Fruit fly (Drosophila melanogaster) whole organism: ENCODE data around the gene NK7.1.
A peak's percentile ranks its signal among the peaks of the same experiment; 100 is the strongest.

Experiments
- CG8478 ChIP-seq: fragments of >200 bp; optimal IDR thresholded peaks from 2 replicates; lab custom pipeline; 2018; ENCODE audit warnings: inconsistent platforms
- Dll ChIP-seq: fragments of >200 bp; optimal IDR thresholded peaks from 2 replicates; lab custom pipeline; 2017
- EcR ChIP-seq, 2 experiments: fragments of >200 bp; optimal IDR thresholded peaks; 2 replicates each; lab custom pipeline; 2017; ENCODE audit warnings: missing biosample characterization in 2 of 2, missing genetic modification characterization in 2 of 2, missing genetic modification reagents in 2 of 2
- pan ChIP-seq: fragments of >200 bp; optimal IDR thresholded peaks from 2 replicates; lab custom pipeline; 2017
- psq ChIP-seq: fragments of >200 bp; optimal IDR thresholded peaks from 2 replicates; lab custom pipeline; 2017
- usp ChIP-seq: fragments of >200 bp; optimal IDR thresholded peaks from 2 replicates; lab custom pipeline; 2017; ENCODE audit warnings: missing biosample characterization, missing genetic modification characterization, mixed read lengths

NK7.1 gene

DNA sequence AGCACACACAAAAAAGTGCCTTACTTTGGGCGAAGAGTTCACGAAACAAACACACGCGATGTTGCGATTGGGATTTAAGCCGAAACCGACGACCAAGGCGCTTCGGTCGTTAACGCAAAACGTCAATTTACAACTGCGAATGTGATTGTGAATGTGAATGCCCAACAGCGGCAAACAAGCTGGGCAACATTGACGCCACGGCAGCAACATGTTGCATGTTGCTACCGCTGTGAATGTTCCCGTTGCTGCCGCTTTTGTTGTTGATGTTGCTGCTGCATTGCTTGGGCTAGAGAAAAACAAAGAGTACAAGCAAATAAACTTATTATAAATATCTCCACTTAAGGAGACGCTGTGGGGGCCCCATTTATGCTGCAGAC is at the start of gene NK7.1:
NK7.1 (minus strand) TSS at position 137 of the 377 bp plus-strand sequence.
- no peak for TF ChIP-seq pan (lab: Kevin White, UChicago)
- TF ChIP-seq usp (GFP tag; lab: Kevin White, UChicago): no peak
- no peak for TF ChIP-seq psq
- TF ChIP-seq EcR (GFP tag; optimal IDR thresholded peaks at IDR 0.05; lab: Kevin White, UChicago): no peak
- TF ChIP-seq CG8478 (lab: Kevin White, UChicago): no peak
- no peak for TF ChIP-seq Dll

DNA sequence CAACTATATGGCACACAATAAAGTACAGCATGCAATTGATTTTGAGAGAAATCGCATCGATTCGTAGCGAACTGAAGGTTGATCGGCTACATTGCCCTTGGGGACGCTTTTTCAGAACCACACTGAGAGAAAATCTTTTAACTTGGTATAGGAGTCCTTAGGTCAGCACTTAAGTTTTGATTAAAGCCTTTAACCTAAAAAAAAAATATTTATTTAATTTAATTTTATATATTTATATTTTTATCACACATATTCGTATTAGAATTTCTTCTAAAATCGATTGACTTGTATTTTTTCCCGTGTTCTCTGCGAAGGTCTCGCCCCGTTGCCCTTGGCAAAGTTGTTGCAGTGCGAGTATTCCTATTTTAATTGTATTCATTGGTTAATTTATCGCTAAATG is 49.1 kb upstream of the NK7.1 start:
- TF ChIP-seq EcR (GFP tag; optimal IDR thresholded peaks at IDR 0.05; lab: Kevin White, UChicago): no peak
- no peak for TF ChIP-seq pan (lab: Kevin White, UChicago)
- no peak for TF ChIP-seq psq
- no peak for TF ChIP-seq usp (GFP tag; lab: Kevin White, UChicago)
- no peak for TF ChIP-seq Dll
- no peak for TF ChIP-seq CG8478 (lab: Kevin White, UChicago)

DNA sequence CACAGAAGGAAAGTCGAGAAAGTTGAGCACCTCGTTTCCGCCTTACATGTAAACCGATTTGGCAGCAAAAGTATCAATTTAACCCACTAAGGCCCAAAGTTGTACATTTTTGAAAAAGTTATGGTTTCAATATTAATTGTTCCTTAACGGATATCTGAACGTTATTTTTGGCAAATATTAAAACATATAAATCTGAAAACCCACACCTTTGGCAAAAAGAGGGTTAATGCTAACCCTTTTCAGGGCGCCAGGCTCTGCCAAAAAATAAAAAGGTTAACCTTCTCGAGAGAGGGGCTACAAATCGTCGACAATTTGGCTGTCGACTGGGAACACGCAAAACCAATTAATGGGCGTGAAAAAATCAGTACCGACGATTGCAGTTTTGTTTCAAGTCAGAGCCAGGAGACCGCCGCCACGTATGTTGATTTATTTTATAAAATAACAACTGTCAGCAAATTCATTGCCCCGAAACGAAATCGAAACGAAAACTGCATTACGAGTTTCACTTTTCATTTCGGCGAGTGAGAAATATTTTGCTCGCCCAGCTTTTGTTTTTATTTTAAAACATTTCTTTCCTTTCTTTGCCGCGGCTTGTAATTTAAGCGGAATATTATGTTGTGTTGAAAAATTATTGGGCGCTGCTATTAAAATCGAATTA is 46.8 kb upstream of the NK7.1 start:
- TF ChIP-seq psq (no peak), CG8478 (lab: Kevin White, UChicago) (no peak), Dll (no peak), pan (lab: Kevin White, UChicago) (no peak), EcR (GFP tag; optimal IDR thresholded peaks at IDR 0.05; lab: Kevin White, UChicago) (no peak), usp (GFP tag; lab: Kevin White, UChicago) (no peak)

DNA sequence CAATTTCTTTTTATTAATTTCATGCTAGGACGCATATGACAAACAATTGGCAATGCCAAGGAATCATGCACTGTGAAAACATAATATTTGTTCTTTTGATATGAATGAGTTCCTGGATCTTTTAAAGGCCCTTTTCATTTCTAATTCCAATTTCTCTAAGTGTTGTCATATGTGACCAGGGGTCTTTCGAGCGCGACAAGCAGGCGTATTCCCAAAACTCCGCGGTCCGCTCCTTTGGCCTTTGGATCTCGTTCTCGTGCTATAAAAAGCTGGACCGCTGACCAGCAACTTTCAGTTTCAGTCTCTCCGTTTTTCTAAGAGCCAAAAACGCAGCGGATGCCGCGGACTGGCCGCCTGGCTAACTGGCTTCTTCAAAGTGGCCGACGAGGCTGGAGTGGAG is 45.5 kb upstream of the NK7.1 start, which contains the start of gene natalisin:
natalisin (plus strand) TSS at position 301 of the 400 bp plus-strand sequence.
- no peak for TF ChIP-seq usp (GFP tag; lab: Kevin White, UChicago)
- TF ChIP-seq psq: no peak
- TF ChIP-seq EcR (GFP tag; optimal IDR thresholded peaks at IDR 0.05; lab: Kevin White, UChicago): no peak
- TF ChIP-seq CG8478 (lab: Kevin White, UChicago): no peak
- no peak for TF ChIP-seq Dll
- TF ChIP-seq pan (lab: Kevin White, UChicago): no peak

DNA sequence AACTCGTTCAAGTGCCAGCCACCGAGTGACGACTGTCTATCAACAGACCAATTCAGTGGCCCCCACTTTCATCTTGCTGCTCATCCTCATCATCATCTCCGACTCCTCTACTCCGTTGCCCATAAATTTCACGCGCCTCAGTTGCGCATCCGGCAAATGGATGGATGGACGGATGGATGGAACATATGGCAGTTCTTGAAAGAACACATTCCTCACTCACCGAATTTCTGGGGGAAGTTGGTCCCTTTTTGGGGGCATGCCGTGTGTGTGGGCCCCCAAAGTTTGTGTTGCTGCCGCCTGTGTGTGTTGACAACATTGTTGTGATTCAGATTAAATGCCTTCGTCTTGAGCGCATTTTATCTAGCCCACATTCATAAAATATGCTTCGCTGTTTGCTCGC is 42.9 kb upstream of the NK7.1 start:
- TF ChIP-seq EcR (GFP tag; optimal IDR thresholded peaks at IDR 0.05; lab: Kevin White, UChicago): no peak
- TF ChIP-seq Dll: no peak
- no peak for TF ChIP-seq psq
- TF ChIP-seq pan (lab: Kevin White, UChicago): no peak
- TF ChIP-seq CG8478 (lab: Kevin White, UChicago): no peak
- TF ChIP-seq usp (GFP tag; lab: Kevin White, UChicago): no peak

dm6 chr3R:14414900-14415299 is 42.1 kb upstream of the NK7.1 start:
- TF ChIP-seq CG8478 (lab: Kevin White, UChicago): no peak
- TF ChIP-seq usp (GFP tag; lab: Kevin White, UChicago): no peak
- no peak for TF ChIP-seq pan (lab: Kevin White, UChicago)
- TF ChIP-seq psq: no peak
- no peak for TF ChIP-seq Dll
- no peak for TF ChIP-seq EcR (GFP tag; optimal IDR thresholded peaks at IDR 0.05; lab: Kevin White, UChicago)

DNA sequence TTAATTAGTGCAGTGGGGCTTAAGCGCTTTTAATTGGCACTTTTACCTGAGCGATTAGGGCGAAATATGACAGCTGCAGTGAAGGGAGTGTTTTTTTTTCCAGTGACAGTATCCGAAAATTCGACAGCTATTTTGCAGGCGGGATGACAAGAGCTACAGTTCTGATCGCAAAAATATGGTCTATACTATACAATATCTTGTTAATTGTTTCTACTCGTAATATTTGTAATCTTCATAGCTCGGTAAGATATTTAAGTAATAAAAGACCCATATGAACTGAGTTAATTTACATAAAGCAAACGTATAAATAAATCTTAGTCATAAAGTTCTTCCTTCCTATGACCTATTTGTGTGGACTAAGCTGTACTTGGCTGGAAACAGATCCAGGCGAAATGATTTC is 41.6 kb upstream of the NK7.1 start:
- TF ChIP-seq psq (no peak), usp (GFP tag; lab: Kevin White, UChicago) (no peak), EcR (GFP tag; optimal IDR thresholded peaks at IDR 0.05; lab: Kevin White, UChicago) (no peak), pan (lab: Kevin White, UChicago) (no peak)

dm6 chr3R:14413406-14414043 is 40.8 kb upstream of the NK7.1 start:
- TF ChIP-seq Dll (peak; percentile 39), psq (no peak), usp (GFP tag; lab: Kevin White, UChicago) (no peak), pan (lab: Kevin White, UChicago) (no peak), CG8478 (lab: Kevin White, UChicago) (no peak)

DNA sequence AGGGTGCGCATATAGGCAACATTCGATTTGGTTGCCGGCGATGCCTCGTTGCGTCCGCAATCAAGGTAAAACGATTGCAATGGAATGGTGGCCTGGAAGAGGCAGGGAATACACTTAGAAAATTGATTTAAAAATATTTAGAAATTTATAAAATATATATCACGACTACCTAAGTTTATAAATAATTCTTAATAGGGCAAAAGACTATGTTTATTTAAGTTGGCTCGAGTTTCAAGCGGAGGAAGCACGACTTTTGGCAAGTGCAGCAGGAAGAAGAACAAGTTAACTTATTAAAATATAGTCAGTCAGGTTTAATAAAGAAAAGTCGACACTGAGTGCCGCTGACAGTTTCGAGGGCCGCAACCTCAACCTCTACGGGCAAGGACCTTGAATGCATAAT is 37.6 kb upstream of the NK7.1 start:
- no peak for TF ChIP-seq CG8478 (lab: Kevin White, UChicago)
- no peak for TF ChIP-seq Dll
- TF ChIP-seq EcR (GFP tag; optimal IDR thresholded peaks at IDR 0.05; lab: Kevin White, UChicago): no peak
- no peak for TF ChIP-seq psq
- no peak for TF ChIP-seq usp (GFP tag; lab: Kevin White, UChicago)
- no peak for TF ChIP-seq pan (lab: Kevin White, UChicago)

dm6 chr3R:14406648-14407047 is 33.9 kb upstream of the NK7.1 start:
- TF ChIP-seq Dll: no peak
- TF ChIP-seq EcR (GFP tag; optimal IDR thresholded peaks at IDR 0.05; lab: Kevin White, UChicago): no peak
- TF ChIP-seq CG8478 (lab: Kevin White, UChicago): no peak
- TF ChIP-seq usp (GFP tag; lab: Kevin White, UChicago): no peak
- no peak for TF ChIP-seq psq
- no peak for TF ChIP-seq pan (lab: Kevin White, UChicago)

DNA sequence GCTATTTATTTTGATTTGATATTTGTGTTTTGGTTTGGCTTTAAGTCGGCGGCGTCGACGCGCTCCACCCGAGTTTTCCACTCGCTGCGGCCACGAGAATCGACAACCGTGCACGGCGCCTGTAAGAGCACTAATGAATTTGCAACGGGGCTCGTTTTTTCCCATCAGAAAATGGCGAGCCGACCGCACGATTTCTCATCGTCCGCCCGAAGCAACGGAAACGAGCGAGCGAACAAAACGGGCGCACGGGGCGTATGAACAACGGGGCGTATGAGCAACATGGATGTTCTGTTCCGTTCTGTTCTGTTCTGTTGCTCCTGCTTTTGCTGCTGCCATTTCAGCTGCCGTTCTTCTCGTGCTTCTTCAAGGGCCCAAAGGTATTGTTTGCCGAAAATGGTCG is 32.6 kb upstream of the NK7.1 start:
- no peak for TF ChIP-seq usp (GFP tag; lab: Kevin White, UChicago)

- TF ChIP-seq usp (GFP tag; lab: Kevin White, UChicago) (no peak), Dll (no peak), psq (no peak), EcR (GFP tag; optimal IDR thresholded peaks at IDR 0.05; lab: Kevin White, UChicago) (no peak), CG8478 (lab: Kevin White, UChicago) (no peak), pan (lab: Kevin White, UChicago) (no peak)
Measured at dm6 chr3R:14399375-14399774, 26.6 kb upstream of the NK7.1 start.
